Worm (Caenorhabditis elegans) whole organism, L4/young adult: ENCODE data around the gene F28E10.4.

Source experiments
- W03F9.2 ChIP-seq: fragments of 150-350 bp; optimal IDR thresholded peaks from 2 replicates; lab custom pipeline; 2014; ENCODE audit warnings: missing biosample characterization, missing genetic modification characterization
- dao-5 ChIP-seq: sonication (generic microtip); optimal IDR thresholded peaks from 2 replicates; lab custom pipeline; 2016; ENCODE audit warnings: missing genotype, missing genetic modification characterization, moderate library complexity, missing compliant biosample characterization
- him-1 ChIP-seq: sonication (generic microtip); optimal IDR thresholded peaks from 2 replicates; lab custom pipeline; 2016; ENCODE audit warnings: missing genotype, missing genetic modification reagents, missing genetic modification characterization, missing compliant biosample characterization

F28E10.4 gene

ce11 chrIV:4536247-4536646, 31.0 kb downstream of the F28E10.4 start, which contains the start of gene ZK185.2:
Gene ZK185.2 (plus strand): TSS chrIV:4536547.
- no peak for TF ChIP-seq him-1 (tag; lab: Kevin White, UChicago)

ce11 chrIV:4533025-4533424, 34.2 kb downstream of the F28E10.4 start, which contains the start of gene ZK185.4:
Gene ZK185.4 (minus strand): TSS chrIV:4533125.
- TF ChIP-seq dao-5 (tag; lab: Kevin White, UChicago) (no peak), W03F9.2 (no peak), him-1 (tag; lab: Kevin White, UChicago) (no peak)

ce11 chrIV:4530170-4530569, 37.1 kb downstream of the F28E10.4 start, which contains the start of gene ZK185.3:
Gene ZK185.3 (minus strand): TSS chrIV:4530432.
- TF ChIP-seq dao-5 (tag; lab: Kevin White, UChicago) (no peak), him-1 (tag; lab: Kevin White, UChicago) (no peak), W03F9.2 (no peak)

- TF ChIP-seq him-1 (tag; lab: Kevin White, UChicago) (no peak), dao-5 (tag; lab: Kevin White, UChicago) (no peak), W03F9.2 (no peak)
These were observed 40.5 kb downstream of the F28E10.4 start for ce11 chrIV:4526724-4527123.

- TF ChIP-seq dao-5 (tag; lab: Kevin White, UChicago) (no peak), him-1 (tag; lab: Kevin White, UChicago) (no peak), W03F9.2 (no peak)
These were observed 41.2 kb downstream of the F28E10.4 start for ce11 chrIV:4526028-4526427.

ce11 chrIV:4524943-4525342, 42.3 kb downstream of the F28E10.4 start, which contains the start of gene ZK180.6:
Gene ZK180.6 (minus strand): TSS chrIV:4525043.
- no peak for TF ChIP-seq him-1 (tag; lab: Kevin White, UChicago)
- TF ChIP-seq dao-5 (tag; lab: Kevin White, UChicago): no peak
- no peak for TF ChIP-seq W03F9.2

- TF ChIP-seq dao-5 (tag; lab: Kevin White, UChicago) (no peak), him-1 (tag; lab: Kevin White, UChicago) (no peak), W03F9.2 (no peak)
These were observed 43.8 kb downstream of the F28E10.4 start for ce11 chrIV:4523461-4523860.

ce11 chrIV:4519714-4520113, 47.5 kb downstream of the F28E10.4 start:
- no peak for TF ChIP-seq him-1 (tag; lab: Kevin White, UChicago)
- TF ChIP-seq dao-5 (tag; lab: Kevin White, UChicago): no peak
- no peak for TF ChIP-seq W03F9.2

ce11 chrIV:4518111-4518510, 49.1 kb downstream of the F28E10.4 start:
- TF ChIP-seq W03F9.2 (no peak), dao-5 (tag; lab: Kevin White, UChicago) (no peak), him-1 (tag; lab: Kevin White, UChicago) (no peak)

- TF ChIP-seq dao-5 (tag; lab: Kevin White, UChicago) (no peak), W03F9.2 (no peak), him-1 (tag; lab: Kevin White, UChicago) (no peak)
These were observed 50.2 kb downstream of the F28E10.4 start, which contains the start of gene ZK180.5 for ce11 chrIV:4517066-4517465. Gene ZK180.5 (minus strand): TSS chrIV:4517166.

ce11 chrIV:4516478-4516877, 50.8 kb downstream of the F28E10.4 start:
- TF ChIP-seq dao-5 (tag; lab: Kevin White, UChicago) (no peak), W03F9.2 (no peak), him-1 (tag; lab: Kevin White, UChicago) (no peak)
